Worm (Caenorhabditis elegans) whole organism, L2 larva: ENCODE results near the gene C34D10.5.

ENCODE experiments used
- C34F6.9 ChIP-seq: fragments of 150-350 bp; optimal IDR thresholded peaks from 2 replicates; lab custom pipeline; 2014; ENCODE audit warnings: missing biosample characterization, missing genetic modification characterization
- R02D3.7 ChIP-seq: fragments of 150-350 bp; optimal IDR thresholded peaks from 2 replicates; lab custom pipeline; 2014; ENCODE audit warnings: missing biosample characterization, missing genetic modification characterization
- Y55F3AM.14 ChIP-seq: fragments of 200-800 bp; sonication (Bioruptor generic); optimal IDR thresholded peaks from 2 replicates; lab custom pipeline; 2018; ENCODE audit warnings: mild to moderate bottlenecking, missing genetic modification characterization, missing compliant biosample characterization
- alr-1 ChIP-seq: fragments of 150-350 bp; optimal IDR thresholded peaks from 2 replicates; lab custom pipeline; 2014; ENCODE audit warnings: missing biosample characterization, missing genetic modification characterization
- aly-2 ChIP-seq: fragments of 150-350 bp; optimal IDR thresholded peaks from 2 replicates; lab custom pipeline; 2014; ENCODE audit warnings: missing biosample characterization, missing genetic modification characterization
- ama-1 ChIP-seq: fragments of 150-350 bp; optimal IDR thresholded peaks from 2 replicates; lab custom pipeline; 2018; ENCODE audit warnings: inconsistent platforms
- blmp-1 ChIP-seq: sonication (generic microtip); optimal IDR thresholded peaks from 2 replicates; lab custom pipeline; 2017; ENCODE audit warnings: missing genetic modification characterization, mild to moderate bottlenecking, missing compliant biosample characterization, antibody characterized with exemption, moderate library complexity; ENCODE audit not compliant: insufficient read depth
- ceh-82 ChIP-seq: fragments of 150-350 bp; optimal IDR thresholded peaks from 2 replicates; lab custom pipeline; 2014; ENCODE audit warnings: missing biosample characterization, missing genetic modification characterization
- crh-2 ChIP-seq: sonication (generic microtip); optimal IDR thresholded peaks from 2 replicates; lab custom pipeline; 2017; ENCODE audit warnings: missing biosample characterization, missing genetic modification characterization
- dmd-4 ChIP-seq: sonication (generic microtip); optimal IDR thresholded peaks from 2 replicates; lab custom pipeline; 2017; ENCODE audit warnings: missing biosample characterization, missing genetic modification characterization
- elt-1 ChIP-seq: fragments of 150-350 bp; optimal IDR thresholded peaks from 2 replicates; lab custom pipeline; 2014; ENCODE audit warnings: missing biosample characterization, missing genetic modification characterization
- fos-1 ChIP-seq: fragments of 150-350 bp; optimal IDR thresholded peaks from 2 replicates; lab custom pipeline; 2014; ENCODE audit warnings: missing biosample characterization, missing genetic modification characterization
- lin-11 ChIP-seq: fragments of 150-350 bp; sonication (generic microtip); optimal IDR thresholded peaks from 2 replicates; lab custom pipeline; 2014; ENCODE audit warnings: missing biosample characterization, missing genetic modification characterization, inconsistent platforms, mixed read lengths
- lin-39 ChIP-seq: fragments of 150-350 bp; optimal IDR thresholded peaks from 2 replicates; lab custom pipeline; 2014; ENCODE audit warnings: missing biosample characterization, missing genetic modification reagents, missing genetic modification characterization
- lsy-2 ChIP-seq, 2 experiments: fragments of 150-350 bp in 1 of 2; sonication (generic microtip) in 1 of 2; optimal IDR thresholded peaks; 2 replicates each; lab custom pipeline; 2014 to 2017; ENCODE audit warnings: missing biosample characterization in 2 of 2, missing genetic modification characterization in 2 of 2
- mdl-1 ChIP-seq, 2 experiments: fragments of 150-350 bp in 1 of 2; sonication (generic microtip) in 1 of 2; optimal IDR thresholded peaks; 2 replicates each; lab custom pipeline; 2017; ENCODE audit warnings: missing biosample characterization in 2 of 2, missing genetic modification characterization in 2 of 2
- nhr-10 ChIP-seq: sonication (generic microtip); optimal IDR thresholded peaks from 2 replicates; lab custom pipeline; 2017; ENCODE audit warnings: missing biosample characterization, missing genetic modification characterization
- nhr-129 ChIP-seq: fragments of 150-350 bp; optimal IDR thresholded peaks from 2 replicates; lab custom pipeline; 2014; ENCODE audit warnings: missing biosample characterization, missing genetic modification characterization
- nhr-21 ChIP-seq: fragments of 150-350 bp; optimal IDR thresholded peaks from 2 replicates; lab custom pipeline; 2014; ENCODE audit warnings: missing biosample characterization, missing genetic modification characterization
- nhr-25 ChIP-seq: fragments of 150-350 bp; sonication (generic microtip); optimal IDR thresholded peaks from 3 replicates; lab custom pipeline; 2014; ENCODE audit warnings: missing biosample characterization, missing genetic modification characterization
- nhr-6 ChIP-seq: fragments of 150-350 bp; optimal IDR thresholded peaks from 2 replicates; lab custom pipeline; 2014; ENCODE audit warnings: missing biosample characterization, missing genetic modification characterization
- sem-4 ChIP-seq: fragments of 150-350 bp; optimal IDR thresholded peaks from 2 replicates; lab custom pipeline; 2014; ENCODE audit warnings: missing biosample characterization, missing genetic modification reagents, missing genetic modification characterization
- sma-3 ChIP-seq: sonication (generic microtip); optimal IDR thresholded peaks from 2 replicates; lab custom pipeline; 2016; ENCODE audit warnings: missing genetic modification reagents, missing genetic modification characterization, missing compliant biosample characterization
- sma-9 ChIP-seq, 2 experiments: fragments of 150-350 bp in 1 of 2; sonication (generic microtip) in 1 of 2; optimal IDR thresholded peaks; 2 replicates each; lab custom pipeline; 2014 to 2016; ENCODE audit warnings: missing genetic modification characterization in 2 of 2, mild to moderate bottlenecking in 1 of 2, missing biosample characterization in 1 of 2, missing compliant biosample characterization in 1 of 2, missing genetic modification reagents in 1 of 2, moderate library complexity in 1 of 2
- snpc-4 ChIP-seq: fragments of 150-350 bp; optimal IDR thresholded peaks from 2 replicates; lab custom pipeline; 2014; ENCODE audit warnings: missing biosample characterization, missing genetic modification characterization
- unc-39 ChIP-seq: fragments of 150-350 bp; optimal IDR thresholded peaks from 2 replicates; lab custom pipeline; 2014; ENCODE audit warnings: missing biosample characterization, missing genetic modification characterization
- unc-62 ChIP-seq: fragments of 150-350 bp; optimal IDR thresholded peaks from 2 replicates; lab custom pipeline; 2014; ENCODE audit warnings: missing biosample characterization, missing genetic modification reagents, missing genetic modification characterization
- zag-1 ChIP-seq: fragments of 150-350 bp; optimal IDR thresholded peaks from 2 replicates; lab custom pipeline; 2014; ENCODE audit warnings: missing biosample characterization, missing genetic modification characterization
- ztf-11 ChIP-seq: sonication (generic microtip); optimal IDR thresholded peaks from 2 replicates; lab custom pipeline; 2017; ENCODE audit warnings: missing biosample characterization, missing genetic modification characterization

C34D10.5 gene

DNA sequence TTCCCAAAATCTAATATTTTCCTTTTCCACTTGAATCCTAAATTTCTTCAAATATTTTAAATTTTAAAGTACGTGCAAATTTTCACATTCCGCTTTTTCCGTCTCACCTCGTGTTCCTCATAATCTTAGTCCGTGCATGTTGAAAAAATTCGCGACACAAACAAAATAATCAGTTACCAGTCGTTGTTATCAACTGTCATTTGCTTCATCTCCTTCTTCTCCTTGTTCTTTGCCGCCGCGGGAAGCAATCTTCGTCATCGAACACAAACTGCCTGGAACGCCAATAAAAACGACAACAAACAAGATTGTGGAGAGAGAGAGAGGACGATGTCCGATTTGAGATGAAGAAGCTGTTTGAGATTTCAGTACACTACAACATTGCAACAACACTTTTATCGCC is at the start of gene C34D10.5:
TSS of gene C34D10.5 (plus strand) at position 269 of the 400 bp plus-strand sequence.
- TF ChIP-seq lin-11: no peak
- peak; percentile 3 for TF ChIP-seq sma-3 (GFP tag; lab: Kevin White, UChicago)
- TF ChIP-seq ama-1 (lab: Kevin White, UChicago): no peak
- no peak for TF ChIP-seq blmp-1 (tag; lab: Kevin White, UChicago)

DNA sequence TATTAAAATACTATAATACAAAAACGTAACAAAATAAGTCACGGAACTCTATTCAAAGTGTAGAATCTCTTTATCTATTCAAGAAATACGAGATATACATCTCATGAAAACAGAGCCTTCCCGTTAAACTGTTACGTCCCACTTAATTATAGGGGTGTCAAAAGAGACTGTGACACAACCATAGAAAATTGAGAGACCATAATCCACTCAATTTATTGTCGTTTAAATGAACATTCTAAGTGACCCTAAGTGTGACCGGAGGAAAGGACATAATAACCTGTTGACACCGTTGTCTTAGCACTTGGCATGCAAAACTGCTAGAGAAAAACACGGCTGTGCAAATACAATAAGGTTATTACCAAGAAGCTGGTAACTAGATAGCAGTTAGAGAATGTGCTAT is 49.3 kb upstream of the C34D10.5 start:
- TF ChIP-seq lsy-2 (tag; optimal IDR thresholded peaks at IDR 0.05; lab: Kevin White, UChicago) (no peak), ztf-11 (no peak), ama-1 (lab: Kevin White, UChicago) (no peak), sma-3 (GFP tag; lab: Kevin White, UChicago) (no peak), nhr-21 (tag; lab: Kevin White, UChicago) (no peak), zag-1 (tag; lab: Kevin White, UChicago) (no peak), elt-1 (tag; lab: Kevin White, UChicago) (no peak), Y55F3AM.14 (no peak), R02D3.7 (tag; lab: Kevin White, UChicago) (no peak), aly-2 (tag; lab: Kevin White, UChicago) (no peak), nhr-10 (tag; lab: Kevin White, UChicago) (no peak), snpc-4 (tag; lab: Kevin White, UChicago) (no peak), lin-11 (no peak)

DNA sequence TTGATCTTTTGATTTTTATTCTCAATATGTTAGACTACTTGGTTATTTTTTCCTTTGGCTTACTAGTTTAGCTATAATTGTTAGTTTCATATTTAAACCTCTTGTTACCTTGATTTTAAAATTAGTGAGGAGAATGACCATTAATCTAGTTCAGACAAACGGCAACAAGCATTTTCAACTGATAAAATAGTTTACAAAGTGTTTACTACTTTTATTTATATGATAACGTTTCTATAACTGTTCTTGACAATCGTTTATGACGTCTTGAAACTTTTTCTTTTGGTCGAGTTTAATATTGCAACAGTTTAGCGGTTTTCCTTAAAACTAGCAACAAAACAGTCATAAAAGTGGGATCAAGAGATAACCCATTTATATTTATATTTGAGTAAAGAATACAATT is 42.1 kb upstream of the C34D10.5 start:
- TF ChIP-seq fos-1 (tag; lab: Kevin White, UChicago): peak; percentile 13
- TF ChIP-seq zag-1 (tag; lab: Kevin White, UChicago): no peak
- TF ChIP-seq unc-39 (tag; lab: Kevin White, UChicago): no peak

DNA sequence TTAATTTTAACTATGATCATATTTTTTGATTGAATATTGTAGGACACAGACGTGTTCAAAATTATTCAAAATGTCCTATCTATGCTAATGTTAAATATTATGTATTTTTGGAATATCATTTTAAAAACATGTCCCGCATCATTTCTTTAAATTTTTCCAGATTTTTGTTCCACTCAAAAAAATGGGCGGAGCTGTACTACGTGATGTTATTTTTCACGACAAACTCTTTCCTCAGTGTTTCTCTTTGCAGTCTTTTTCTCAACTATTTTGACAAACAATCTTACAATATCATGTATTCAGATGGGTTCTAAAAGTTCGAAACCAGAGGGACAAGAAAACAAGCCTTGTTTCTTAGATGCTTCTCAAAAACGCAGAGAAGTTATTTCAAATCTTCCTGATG is 41.4 kb upstream of the C34D10.5 start, which contains the start of gene F45E1.5:
TSS of gene F45E1.5 (plus strand) at position 301 of the 400 bp plus-strand sequence.
- TF ChIP-seq ama-1 (lab: Kevin White, UChicago) (no peak), sma-3 (GFP tag; lab: Kevin White, UChicago) (no peak), lin-39 (tag; lab: Kevin White, UChicago) (no peak), crh-2 (tag; lab: Kevin White, UChicago) (no peak), nhr-6 (no peak), unc-62 (GFP tag; lab: Kevin White, UChicago) (no peak), ceh-82 (no peak)
- TF ChIP-seq, all 48 proteins: peak for 0

DNA sequence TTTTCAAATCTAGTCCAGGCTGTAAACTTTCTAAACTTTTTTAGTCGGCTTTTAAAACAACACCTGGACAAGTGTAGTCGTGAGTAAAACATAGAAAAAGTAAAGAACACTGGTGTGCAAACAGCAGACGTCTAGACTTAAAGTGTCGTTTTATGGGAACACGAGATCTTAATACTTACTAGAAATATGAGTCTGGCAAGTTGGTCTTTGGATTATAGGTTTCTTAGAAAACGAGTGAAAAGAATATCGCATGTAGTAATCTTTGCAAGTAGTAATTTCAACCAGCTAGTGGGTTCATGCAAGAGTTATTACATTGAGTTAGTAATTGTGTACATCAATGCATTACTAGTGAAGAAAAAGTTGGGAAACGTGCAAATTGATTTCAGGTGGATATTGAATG is 40.4 kb upstream of the C34D10.5 start:
- TF ChIP-seq alr-1 (tag; lab: Kevin White, UChicago) (no peak), nhr-21 (tag; lab: Kevin White, UChicago) (peak; percentile 33), sma-9 (GFP tag; optimal IDR thresholded peaks at IDR 0.05; lab: Kevin White, UChicago) (no peak), sma-9 (tag; optimal IDR thresholded peaks at IDR 0.05; lab: Kevin White, UChicago) (no peak)
- TF ChIP-seq, all 48 proteins: peak for 1

DNA sequence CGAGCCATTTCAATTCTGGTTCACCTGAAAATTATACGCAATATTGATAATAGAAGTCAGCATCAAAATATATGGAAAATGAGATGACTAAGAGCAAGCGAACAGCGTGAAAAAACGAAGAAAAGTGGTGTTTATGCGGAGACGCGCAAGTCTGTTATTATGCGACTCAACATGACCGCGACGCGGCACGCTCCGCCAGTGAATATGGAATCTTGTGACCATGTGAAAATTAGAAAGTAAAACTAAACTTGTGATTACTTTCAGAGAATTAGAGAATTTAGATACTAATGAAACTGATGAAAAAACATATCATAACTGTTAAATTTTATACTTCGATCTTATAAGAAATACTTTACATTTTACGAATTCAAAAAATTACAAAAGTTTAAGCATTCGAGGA is 35.8 kb upstream of the C34D10.5 start, which contains the start of gene his-71:
TSS of gene his-71 (minus strand) at position 24 of the 400 bp plus-strand sequence.
- no peak for TF ChIP-seq sem-4 (tag; lab: Kevin White, UChicago)
- TF ChIP-seq C34F6.9 (tag; lab: Kevin White, UChicago): peak; percentile 17
- TF ChIP-seq, all 48 proteins: peak for 1

DNA sequence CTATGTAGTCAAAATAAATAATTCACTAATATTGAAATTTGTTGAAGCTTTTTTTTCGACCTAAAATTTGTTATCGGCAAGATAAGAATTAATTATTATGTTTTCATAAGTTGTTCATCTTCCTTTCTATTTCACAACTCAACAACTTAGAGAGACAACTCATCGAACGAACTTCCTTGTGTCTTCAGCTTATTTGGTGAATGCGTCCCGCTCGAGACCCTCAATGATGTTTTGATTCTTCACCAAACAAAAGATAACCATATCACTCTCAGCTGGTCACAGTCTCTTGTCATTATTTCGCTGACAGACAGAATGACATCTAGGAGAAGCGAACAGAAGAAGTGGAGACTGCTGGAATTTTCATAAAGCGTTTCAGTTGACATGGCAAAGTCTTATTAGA is 33.1 kb upstream of the C34D10.5 start:
- no peak for TF ChIP-seq sem-4 (tag; lab: Kevin White, UChicago)
- peak; percentile 29 for TF ChIP-seq sma-3 (GFP tag; lab: Kevin White, UChicago)

DNA sequence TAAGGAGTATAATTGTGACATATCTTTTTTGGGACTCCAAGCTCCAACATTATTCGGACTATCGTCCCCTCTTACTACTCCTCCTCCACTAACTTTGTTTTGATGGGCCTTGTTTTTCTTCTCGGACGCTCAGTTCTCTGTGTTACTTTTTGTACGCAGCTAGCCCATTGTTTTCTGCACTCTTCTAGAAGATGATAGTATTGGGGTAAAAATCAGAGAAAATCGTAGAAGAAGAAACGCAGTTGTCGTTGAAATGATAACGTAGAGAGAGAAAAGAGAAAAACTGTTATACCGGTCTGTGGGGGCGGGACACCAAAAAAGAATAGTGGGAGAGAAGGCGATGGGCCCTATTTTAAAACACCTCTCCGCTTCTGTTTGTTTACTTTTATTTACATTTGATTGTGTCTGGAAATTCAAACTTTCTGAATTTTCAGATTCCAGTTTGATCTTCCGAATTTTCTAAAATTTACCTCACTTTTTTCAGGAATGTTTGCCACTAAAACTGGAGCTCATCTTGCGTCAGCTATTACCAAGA is 32.3 kb upstream of the C34D10.5 start, which contains the start of gene F45E1.4:
TSS of gene F45E1.4 (plus strand) at position 485 of the 535 bp plus-strand sequence.
- TF ChIP-seq sma-9 (GFP tag; optimal IDR thresholded peaks at IDR 0.05; lab: Kevin White, UChicago) (peak; percentile 58), sma-9 (tag; optimal IDR thresholded peaks at IDR 0.05; lab: Kevin White, UChicago) (no peak), nhr-129 (tag; lab: Kevin White, UChicago) (no peak), dmd-4 (tag; lab: Kevin White, UChicago) (no peak), sma-3 (GFP tag; lab: Kevin White, UChicago) (peak; percentile 36), mdl-1 (tag; optimal IDR thresholded peaks at IDR 0.05; lab: Kevin White, UChicago) (no peak), nhr-25 (tag; lab: Kevin White, UChicago) (peak; percentile 22), crh-2 (tag; lab: Kevin White, UChicago) (peak; percentile 11)
